Fruit fly (Drosophila melanogaster): ENCODE data around the gene CG33783.

The CG33783 gene

DNA sequence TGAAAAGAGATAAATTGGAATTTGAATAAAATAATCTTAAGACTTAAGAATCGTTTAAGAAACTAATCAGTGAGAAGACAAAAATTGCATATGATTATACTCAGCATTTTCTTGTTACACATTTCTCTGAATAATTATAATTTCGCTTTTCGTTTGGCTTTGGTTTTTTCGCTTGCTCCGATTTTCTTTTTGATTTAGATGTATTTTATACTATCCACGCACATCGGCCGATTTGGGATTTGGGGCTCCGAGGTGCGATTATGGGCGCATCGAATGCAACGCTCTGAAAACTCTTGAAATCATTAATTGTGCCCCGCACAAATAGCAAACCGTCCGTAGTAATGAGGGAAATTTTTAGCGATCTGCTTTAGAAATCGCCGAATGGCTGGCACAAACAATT is 24.9 kb downstream of the CG33783 start:
- TF ChIP-seq CTCF (optimal IDR thresholded peaks at IDR 0.05) (no peak), CG8478 (optimal IDR thresholded peaks at IDR 0.05) (no peak)

DNA sequence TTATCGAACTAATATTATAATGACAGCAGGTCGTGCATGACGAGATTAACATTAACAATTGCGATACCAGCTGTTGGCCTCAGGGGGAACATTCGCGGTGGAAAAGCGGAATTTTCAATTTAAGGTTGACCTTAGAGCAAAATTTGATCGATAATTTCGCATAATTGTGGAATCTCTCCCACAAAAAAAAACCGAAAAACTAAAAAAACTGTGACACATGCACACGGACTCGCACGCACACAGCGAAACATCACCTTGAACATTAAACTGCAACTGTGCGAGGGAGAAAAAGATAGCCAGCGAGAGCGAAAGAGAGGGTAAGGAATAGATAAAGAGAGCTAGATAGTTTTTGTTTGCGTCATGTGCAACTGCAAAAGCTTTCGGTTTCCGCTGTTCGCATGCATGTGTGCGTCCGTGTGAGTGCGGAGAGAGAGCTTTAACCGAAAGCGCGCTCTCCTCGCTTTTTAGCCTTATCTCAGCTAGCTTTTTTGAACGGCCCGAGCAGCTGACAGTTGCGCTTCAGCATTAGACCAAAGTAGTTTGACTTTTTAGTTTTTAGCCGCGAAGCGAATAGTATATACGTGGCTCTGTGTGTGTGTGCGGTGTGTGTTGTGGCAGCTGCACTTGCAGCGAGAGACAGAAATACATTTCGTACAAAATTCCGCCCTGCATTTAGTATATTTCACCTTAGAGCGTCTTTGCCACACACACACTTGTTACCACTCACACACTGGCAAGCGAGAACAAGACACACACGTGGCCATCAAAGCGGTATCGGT is 26.9 kb downstream of the CG33783 start:
- TF ChIP-seq CG8478 (optimal IDR thresholded peaks at IDR 0.05) (peak; percentile 26), CTCF (optimal IDR thresholded peaks at IDR 0.05) (no peak)

dm6 chr3R:10095052-10095451 is 28.5 kb downstream of the CG33783 start:
- no peak for TF ChIP-seq CTCF (optimal IDR thresholded peaks at IDR 0.05)
- no peak for TF ChIP-seq CG8478 (optimal IDR thresholded peaks at IDR 0.05)

DNA sequence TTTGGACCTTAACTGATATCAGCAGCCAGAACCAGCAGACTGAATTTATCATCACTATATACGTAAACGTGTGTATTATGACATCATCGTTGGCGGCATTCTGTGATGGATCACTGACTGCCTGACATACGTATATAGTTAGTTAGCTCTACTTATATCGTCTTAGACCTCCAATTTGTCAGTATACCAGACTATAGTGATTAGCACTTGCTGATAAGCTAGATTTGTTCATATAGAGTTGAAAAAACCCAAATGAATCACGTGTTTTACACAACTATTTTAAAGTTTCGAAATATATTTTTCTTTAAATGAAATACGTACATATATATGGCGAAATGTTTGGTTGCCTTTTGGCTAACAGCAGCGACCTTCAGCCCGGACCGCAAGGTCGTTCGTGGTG is 29.2 kb downstream of the CG33783 start:
- TF ChIP-seq CG8478 (optimal IDR thresholded peaks at IDR 0.05), result no peak
- no peak for TF ChIP-seq CTCF (optimal IDR thresholded peaks at IDR 0.05)

dm6 chr3R:10097531-10098295 is 31.1 kb downstream of the CG33783 start:
- TF ChIP-seq CTCF (optimal IDR thresholded peaks at IDR 0.05), result no peak
- TF ChIP-seq CG8478 (optimal IDR thresholded peaks at IDR 0.05), result no peak

DNA sequence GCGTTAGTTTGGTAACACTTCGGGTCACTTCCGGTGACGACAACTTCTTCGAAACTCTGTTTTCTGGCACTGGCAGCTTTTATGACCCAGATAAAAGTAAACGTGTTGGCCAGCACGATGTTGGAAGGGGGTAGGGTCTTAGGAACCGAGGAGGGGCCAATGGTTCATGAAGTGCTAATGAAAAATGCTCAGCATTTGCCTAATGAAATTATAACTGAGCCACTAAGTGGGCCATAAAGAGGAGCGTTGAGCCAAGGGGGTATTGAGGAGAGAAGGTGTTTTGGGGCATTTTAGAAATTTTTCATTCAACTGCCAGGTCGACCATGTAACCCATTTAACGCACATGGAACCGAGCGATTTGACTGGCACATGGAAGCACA is 31.7 kb downstream of the CG33783 start:
- no peak for TF ChIP-seq CTCF (optimal IDR thresholded peaks at IDR 0.05)
- TF ChIP-seq CG8478 (optimal IDR thresholded peaks at IDR 0.05), result no peak

DNA sequence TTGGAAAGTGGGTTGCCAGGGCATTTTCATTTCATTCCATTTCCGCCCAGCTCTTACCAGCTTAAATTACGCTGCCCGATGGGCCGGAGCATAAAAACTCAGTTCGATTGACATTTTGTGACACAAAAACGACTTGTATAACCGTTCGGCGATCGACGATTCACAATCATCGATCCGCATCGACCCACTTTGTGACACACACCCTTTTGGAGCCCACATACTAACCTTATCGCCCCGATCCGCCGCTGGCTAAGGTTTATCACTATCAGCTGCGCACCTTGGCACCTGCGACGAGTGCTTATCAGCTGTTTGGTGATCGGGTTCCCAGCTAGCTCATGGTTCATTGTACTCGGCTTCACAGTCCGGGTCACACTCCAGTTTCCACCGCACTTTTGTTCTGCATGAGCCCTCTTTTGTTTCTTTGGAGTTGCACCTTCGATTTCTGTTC is 32.9 kb downstream of the CG33783 start:
- TF ChIP-seq CG8478 (optimal IDR thresholded peaks at IDR 0.05), result no peak
- TF ChIP-seq CTCF (optimal IDR thresholded peaks at IDR 0.05), result no peak

DNA sequence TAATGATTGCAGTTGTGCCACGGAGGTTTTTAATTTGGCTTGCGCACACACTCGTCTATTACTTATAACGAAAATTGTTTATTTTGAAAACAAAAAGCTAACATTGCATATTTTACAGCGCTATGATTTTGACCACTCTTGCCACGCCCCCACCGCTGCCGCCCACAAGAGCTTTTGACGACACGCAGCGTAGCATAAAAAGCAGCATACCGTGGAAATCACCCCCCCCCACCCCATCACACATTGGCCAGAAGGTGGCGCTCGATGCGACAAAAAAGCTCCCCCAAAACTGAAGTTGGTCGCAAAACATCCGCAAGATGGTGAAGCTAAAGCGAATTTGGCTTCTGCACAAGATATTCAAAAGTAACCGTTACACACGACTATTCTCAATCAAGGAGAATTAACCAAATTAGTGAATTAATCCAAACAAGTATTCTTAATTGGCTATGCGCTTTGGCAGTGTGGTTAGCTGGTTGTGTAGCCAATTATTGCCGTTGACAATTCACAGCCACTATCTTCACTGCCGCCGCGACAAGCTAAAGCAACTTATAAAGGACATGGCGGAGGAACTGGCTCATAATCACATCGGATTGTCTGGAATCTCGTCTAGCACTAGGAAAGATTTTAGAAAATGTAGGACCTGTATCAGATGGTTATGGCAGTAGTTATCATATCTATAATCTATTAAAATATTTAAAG is 34.1 kb downstream of the CG33783 start:
- peak; percentile 77 to 78 for TF ChIP-seq CTCF (optimal IDR thresholded peaks at IDR 0.05)
- TF ChIP-seq CG8478 (optimal IDR thresholded peaks at IDR 0.05), result no peak

DNA sequence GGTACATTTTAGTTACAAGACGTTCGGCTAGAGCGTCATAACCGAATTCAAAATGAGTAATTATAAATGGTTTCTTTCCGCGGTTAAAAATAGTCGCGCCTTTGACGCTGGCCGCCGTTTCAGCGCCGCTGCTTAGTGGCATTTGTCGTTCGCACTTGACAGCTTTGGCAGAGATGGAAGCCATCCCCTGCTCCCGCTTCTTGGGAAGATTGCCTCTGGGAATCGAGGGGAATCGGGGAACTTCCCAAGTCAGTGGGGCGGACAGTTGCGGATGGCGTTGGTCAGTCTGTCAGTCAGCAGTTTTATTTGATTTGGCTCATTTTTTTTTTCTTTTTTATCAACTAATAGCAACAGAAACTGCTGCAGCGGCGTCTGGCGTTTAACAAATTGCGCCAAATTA is 40.2 kb downstream of the CG33783 start:
- TF ChIP-seq CG8478 (optimal IDR thresholded peaks at IDR 0.05), result no peak
- no peak for TF ChIP-seq CTCF (optimal IDR thresholded peaks at IDR 0.05)

dm6 chr3R:10108289-10108928 is 41.8 kb downstream of the CG33783 start:
- TF ChIP-seq CG8478 (optimal IDR thresholded peaks at IDR 0.05), result no peak
- no peak for TF ChIP-seq CTCF (optimal IDR thresholded peaks at IDR 0.05)

- TF ChIP-seq CG8478 (optimal IDR thresholded peaks at IDR 0.05) (no peak), CTCF (optimal IDR thresholded peaks at IDR 0.05) (no peak)
These were observed 42.8 kb downstream of the CG33783 start for dm6 chr3R:10109212-10109880.

dm6 chr3R:10109938-10110337 is 43.4 kb downstream of the CG33783 start, which contains the start of gene Fmr1:
TSS of gene Fmr1 (minus strand) at chr3R:10110121.
- TF ChIP-seq CG8478 (optimal IDR thresholded peaks at IDR 0.05), result no peak
- TF ChIP-seq CTCF (optimal IDR thresholded peaks at IDR 0.05), result peak; percentile 40 to 41

- TF ChIP-seq CG8478 (optimal IDR thresholded peaks at IDR 0.05) (no peak), CTCF (optimal IDR thresholded peaks at IDR 0.05) (no peak)
These were observed 44.7 kb downstream of the CG33783 start for dm6 chr3R:10111150-10111814.

- no peak for TF ChIP-seq CG8478 (optimal IDR thresholded peaks at IDR 0.05)
- no peak for TF ChIP-seq CTCF (optimal IDR thresholded peaks at IDR 0.05)
These were observed 45.2 kb downstream of the CG33783 start for dm6 chr3R:10111815-10112185.
